Worm (Caenorhabditis elegans): Measurements from ENCODE around the gene fzr-1.

The fzr-1 gene

ce11 chrII:9601069-9601468 lies 43.2 kb downstream of the fzr-1 start (continued):
- no peak for TF ChIP-seq eor-1 (tag; optimal IDR thresholded peaks at IDR 0.05)

ce11 chrII:9600022-9600722 lies 44.1 kb downstream of the fzr-1 start:
- no peak for TF ChIP-seq lin-15B (tag; optimal IDR thresholded peaks at IDR 0.05)
- TF ChIP-seq egl-27 (tag; optimal IDR thresholded peaks at IDR 0.05): no peak
- no peak for TF ChIP-seq hmg-11 (tag; optimal IDR thresholded peaks at IDR 0.05)
- TF ChIP-seq lsy-12 (tag; optimal IDR thresholded peaks at IDR 0.05): no peak
- TF ChIP-seq elt-1 (tag; optimal IDR thresholded peaks at IDR 0.05): no peak
- TF ChIP-seq ztf-4 (tag; optimal IDR thresholded peaks at IDR 0.05): no peak
- peak; percentile 0 for TF ChIP-seq nhr-43 (tag; optimal IDR thresholded peaks at IDR 0.05; ENCODE audit: poor library complexity, severe bottlenecking)
- TF ChIP-seq pha-4 (tag; optimal IDR thresholded peaks at IDR 0.05): peak; percentile 48
- TF ChIP-seq ama-1 (optimal IDR thresholded peaks at IDR 0.05): peak; percentile 66
- peak; percentile 91 for TF ChIP-seq pqm-1 (tag; optimal IDR thresholded peaks at IDR 0.05)
- no peak for TF ChIP-seq ZK546.5 (tag; optimal IDR thresholded peaks at IDR 0.05)
- no peak for TF ChIP-seq nfya-1 (tag; optimal IDR thresholded peaks at IDR 0.05; ENCODE audit: insufficient read depth)
- no peak for TF ChIP-seq nhr-12 (tag; optimal IDR thresholded peaks at IDR 0.05)
- TF ChIP-seq elt-2 (tag; optimal IDR thresholded peaks at IDR 0.05): peak; percentile 37
- TF ChIP-seq nhr-237 (tag; optimal IDR thresholded peaks at IDR 0.05): no peak

ce11 chrII:9597516-9598047 lies 46.7 kb downstream of the fzr-1 start, which contains the start of gene mrpl-53:
Gene mrpl-53 (plus strand): TSS chrII:9597622.
- TF ChIP-seq nhr-23 (tag; optimal IDR thresholded peaks at IDR 0.05) (peak; percentile 16), nfya-1 (tag; optimal IDR thresholded peaks at IDR 0.05; ENCODE audit: insufficient read depth) (no peak)

- no peak for TF ChIP-seq fos-1 (tag; optimal IDR thresholded peaks at IDR 0.05)
- no peak for TF ChIP-seq nhr-43 (tag; optimal IDR thresholded peaks at IDR 0.05; ENCODE audit: poor library complexity, severe bottlenecking)
- TF ChIP-seq aly-2 (tag; optimal IDR thresholded peaks at IDR 0.05): no peak
- TF ChIP-seq ceh-82 (tag; optimal IDR thresholded peaks at IDR 0.05): no peak
- no peak for TF ChIP-seq tbx-2 (tag; optimal IDR thresholded peaks at IDR 0.05)
Observed at ce11 chrII:9596401-9596800, 47.9 kb downstream of the fzr-1 start, which contains the start of gene E02H1.6. Gene E02H1.6 (plus strand): TSS chrII:9596701.

- TF ChIP-seq jun-1 (tag; optimal IDR thresholded peaks at IDR 0.05): no peak
- no peak for TF ChIP-seq ceh-82 (tag; optimal IDR thresholded peaks at IDR 0.05)
- TF ChIP-seq egl-27 (tag; optimal IDR thresholded peaks at IDR 0.05): no peak
- TF ChIP-seq nhr-23 (tag; optimal IDR thresholded peaks at IDR 0.05): no peak
- TF ChIP-seq ceh-9 (tag; optimal IDR thresholded peaks at IDR 0.05): no peak
- no peak for TF ChIP-seq fkh-2 (tag; optimal IDR thresholded peaks at IDR 0.05)
- TF ChIP-seq ama-1 (optimal IDR thresholded peaks at IDR 0.05): no peak
- no peak for TF ChIP-seq egl-5 (tag; optimal IDR thresholded peaks at IDR 0.05)
- TF ChIP-seq tbx-2 (tag; optimal IDR thresholded peaks at IDR 0.05): no peak
- TF ChIP-seq unc-62 (GFP tag; optimal IDR thresholded peaks at IDR 0.05): no peak
Observed at ce11 chrII:9594924-9595323, 49.3 kb downstream of the fzr-1 start, which contains the start of gene E02H1.5. Gene E02H1.5 (plus strand): TSS chrII:9595224.

ce11 chrII:9592737-9593136 lies 51.5 kb downstream of the fzr-1 start, which contains the start of gene parp-2:
Gene parp-2 (plus strand): TSS chrII:9593037.
- TF ChIP-seq pha-4 (tag; optimal IDR thresholded peaks at IDR 0.05) (no peak), skn-1 (tag; optimal IDR thresholded peaks at IDR 0.05) (no peak), nhr-67 (tag; optimal IDR thresholded peaks at IDR 0.05) (no peak), eor-1 (tag; optimal IDR thresholded peaks at IDR 0.05) (no peak), ceh-9 (tag; optimal IDR thresholded peaks at IDR 0.05) (no peak), ceh-82 (tag; optimal IDR thresholded peaks at IDR 0.05) (no peak), lin-39 (tag; optimal IDR thresholded peaks at IDR 0.05) (no peak), hmg-11 (tag; optimal IDR thresholded peaks at IDR 0.05) (no peak)

All from whole organism, L3 larva.